Worm (Caenorhabditis elegans): ENCODE measurements around the gene lrr-1.

DNA sequence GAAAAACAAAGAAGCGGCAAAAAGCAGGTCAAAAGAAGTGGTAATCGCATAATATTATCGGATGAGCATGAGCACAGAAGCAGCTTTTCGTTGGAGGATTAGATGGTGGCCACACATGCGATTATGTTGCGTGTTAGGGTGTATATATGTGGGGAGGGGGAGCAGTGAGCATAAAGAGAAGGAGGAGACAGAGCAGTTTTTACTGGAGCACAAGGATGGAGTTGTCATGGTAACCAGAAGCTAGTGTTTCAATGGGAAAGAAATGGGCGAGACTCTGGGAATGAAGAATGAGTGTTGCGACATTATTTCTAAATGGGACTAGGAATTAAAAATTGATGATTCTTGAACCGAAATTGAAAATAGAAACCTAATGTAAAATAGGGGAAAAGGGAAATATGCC lies 31.7 kb upstream of the lrr-1 start, which contains the start of gene C27A2.8:
- TF ChIP-seq ztf-4 (tag; optimal IDR thresholded peaks at IDR 0.05) (no peak), egl-27 (tag; optimal IDR thresholded peaks at IDR 0.05) (no peak), gmeb-1 (tag; optimal IDR thresholded peaks at IDR 0.05) (no peak), ceh-16 (tag; optimal IDR thresholded peaks at IDR 0.05) (no peak), unc-62 (GFP tag; optimal IDR thresholded peaks at IDR 0.05) (no peak), ztf-11 (tag; optimal IDR thresholded peaks at IDR 0.05) (no peak), snpc-4 (tag; optimal IDR thresholded peaks at IDR 0.05) (no peak), nhr-25 (tag; optimal IDR thresholded peaks at IDR 0.05) (no peak), nhr-10 (tag; optimal IDR thresholded peaks at IDR 0.05) (no peak), dmd-4 (tag; optimal IDR thresholded peaks at IDR 0.05) (no peak), fos-1 (tag; optimal IDR thresholded peaks at IDR 0.05) (no peak), elt-1 (tag; optimal IDR thresholded peaks at IDR 0.05) (no peak), ama-1 (optimal IDR thresholded peaks at IDR 0.05) (no peak)

Measured in whole organism, L2 larva.